Fruit fly (Drosophila melanogaster): ENCODE data around the gene CG33502.

- no peak for TF ChIP-seq fd96Ca (GFP tag; IDR thresholded peaks at IDR 0.05)
- TF ChIP-seq Pif1B (GFP tag; optimal IDR thresholded peaks at IDR 0.05) = no peak
- TF ChIP-seq CG34367 (tag; optimal IDR thresholded peaks at IDR 0.05) = no peak
- TF ChIP-seq CG4496 (GFP tag; IDR thresholded peaks at IDR 0.05) = no peak
- no peak for TF ChIP-seq CG12605 (GFP tag; IDR thresholded peaks at IDR 0.05)
- no peak for TF ChIP-seq CG13204 (GFP tag; optimal IDR thresholded peaks at IDR 0.05)
- no peak for TF ChIP-seq CG15710 (tag; optimal IDR thresholded peaks at IDR 0.05)
Measured at dm6 chrX:21604956-21605502, 6.3 kb downstream of the CG33502 start, which contains the start of gene GCS2alpha.
